Worm (Caenorhabditis elegans): ENCODE data around the gene vwa-8.

DNA sequence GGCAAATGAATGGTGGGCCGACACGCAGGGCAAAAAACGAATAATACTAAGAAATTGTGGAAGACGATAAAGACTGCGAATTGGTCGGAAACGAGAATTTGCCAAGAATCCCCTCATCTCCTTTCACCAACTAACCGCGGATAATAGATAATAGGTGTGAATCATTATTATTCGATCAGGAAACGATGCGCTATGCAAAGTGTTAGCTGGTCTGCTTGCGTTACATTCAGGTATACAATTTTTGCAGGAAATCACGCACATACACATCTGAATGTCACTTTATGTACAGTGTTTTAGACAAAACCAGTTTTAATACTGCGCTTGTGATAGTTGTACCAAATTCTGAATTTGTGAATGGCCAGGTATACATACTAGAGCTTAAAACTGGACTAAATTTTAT is 46.6 kb upstream of the vwa-8 start:
- TF ChIP-seq unc-86 (tag; optimal IDR thresholded peaks at IDR 0.05) (no peak), sox-4 (tag; optimal IDR thresholded peaks at IDR 0.05) (no peak), pqm-1 (tag; optimal IDR thresholded peaks at IDR 0.05) (no peak), ceh-19 (GFP tag; optimal IDR thresholded peaks at IDR 0.05) (no peak), gmeb-2 (tag; optimal IDR thresholded peaks at IDR 0.05) (no peak), tbx-2 (tag; optimal IDR thresholded peaks at IDR 0.05) (no peak), fkh-10 (GFP tag; optimal IDR thresholded peaks at IDR 0.05) (no peak), ceh-18 (tag; optimal IDR thresholded peaks at IDR 0.05) (no peak), ceh-45 (GFP tag; IDR thresholded peaks at IDR 0.05) (no peak), pax-1 (tag; optimal IDR thresholded peaks at IDR 0.05) (no peak), elt-2 (tag; optimal IDR thresholded peaks at IDR 0.05) (no peak)

All from whole organism, late embryonic.